Fruit fly (Drosophila melanogaster): Measurements from ENCODE around the gene CG17380.
A peak's percentile ranks its signal among the peaks of the same experiment; 100 is the strongest.

Gene CG17380

dm6 chr3R:23398979-23399378 is 4.5 kb downstream of the CG17380 start (continued):
- TF ChIP-seq topi (GFP tag; optimal IDR thresholded peaks at IDR 0.05) (no peak), svp (GFP tag) (no peak), Lpt (GFP tag; optimal IDR thresholded peaks at IDR 0.05) (peak; percentile 6), CG6808 (GFP tag; optimal IDR thresholded peaks at IDR 0.05) (no peak), CG10669 (GFP tag; optimal IDR thresholded peaks at IDR 0.05) (no peak), CG15336 (GFP tag; IDR thresholded peaks at IDR 0.05) (peak; percentile 68), net (GFP tag; optimal IDR thresholded peaks at IDR 0.05) (peak; percentile 3)

DNA sequence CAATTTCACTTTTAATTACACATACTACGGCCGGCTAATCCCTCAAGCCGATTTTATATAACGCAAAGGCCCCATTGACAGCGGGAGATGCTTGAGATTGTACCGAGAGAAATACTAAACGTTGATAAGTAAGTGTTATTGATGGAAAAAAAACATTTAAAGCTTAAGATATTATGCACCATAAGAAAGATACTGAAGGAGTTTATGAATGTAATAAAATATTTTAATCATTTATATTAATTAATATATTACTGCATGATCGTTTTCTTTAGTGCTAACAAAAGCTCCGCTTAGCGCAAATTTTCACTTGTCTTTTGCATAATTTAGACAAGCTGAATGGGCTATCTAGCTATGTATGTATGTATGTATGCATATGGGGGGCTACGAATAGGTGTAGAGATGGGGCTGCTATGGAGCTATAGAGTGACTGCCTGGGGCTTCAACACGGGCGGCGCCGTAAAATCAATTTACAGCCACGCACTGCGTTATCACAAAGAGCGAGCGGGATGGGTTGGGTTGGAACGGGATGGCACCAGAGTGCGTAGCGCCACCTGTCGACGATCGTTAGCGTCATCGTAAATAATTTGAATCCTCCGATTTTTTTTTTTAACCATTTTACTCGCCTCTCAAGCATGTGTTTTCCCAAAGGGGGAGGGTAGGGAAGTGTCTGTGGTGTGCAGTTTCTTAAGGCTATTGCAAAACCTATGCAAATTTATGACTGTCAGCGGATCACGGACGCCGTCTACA is 6.8 kb downstream of the CG17380 start:
- TF ChIP-seq esn (GFP tag; optimal IDR thresholded peaks at IDR 0.05) (no peak), CG34406 (GFP tag; optimal IDR thresholded peaks at IDR 0.05) (no peak), CG31627 (GFP tag; optimal IDR thresholded peaks at IDR 0.05) (no peak), CG1621 (tag; optimal IDR thresholded peaks at IDR 0.05) (no peak), lz (GFP tag; optimal IDR thresholded peaks at IDR 0.05) (no peak), svp (GFP tag) (no peak), fkh (GFP tag; optimal IDR thresholded peaks at IDR 0.05) (no peak), Sox102F (GFP tag; optimal IDR thresholded peaks at IDR 0.05) (no peak), CG8319 (GFP tag; optimal IDR thresholded peaks at IDR 0.05) (no peak), ss (GFP tag; optimal IDR thresholded peaks at IDR 0.05) (no peak), CG6808 (GFP tag; optimal IDR thresholded peaks at IDR 0.05) (no peak), net (GFP tag; optimal IDR thresholded peaks at IDR 0.05) (no peak), Hr38 (GFP tag; optimal IDR thresholded peaks at IDR 0.05) (no peak), Met (GFP tag; optimal IDR thresholded peaks at IDR 0.05) (no peak), Sox14 (GFP tag; optimal IDR thresholded peaks at IDR 0.05) (no peak), spab (GFP tag; optimal IDR thresholded peaks at IDR 0.05) (no peak), CG10631 (GFP tag; optimal IDR thresholded peaks at IDR 0.05) (peak; percentile 18), CG16779 (tag; optimal IDR thresholded peaks at IDR 0.05) (no peak), Blimp-1 (GFP tag; optimal IDR thresholded peaks at IDR 0.05) (no peak), Eip93F (GFP tag; optimal IDR thresholded peaks at IDR 0.05) (no peak), OdsH (GFP tag; optimal IDR thresholded peaks at IDR 0.05) (peak; percentile 4), Hr39 (GFP tag; optimal IDR thresholded peaks at IDR 0.05) (no peak), Eip78C (GFP tag) (peak; percentile 63), topi (GFP tag; optimal IDR thresholded peaks at IDR 0.05) (no peak), Hr4 (GFP tag; optimal IDR thresholded peaks at IDR 0.05) (peak; percentile 39), fd59A (GFP tag; optimal IDR thresholded peaks at IDR 0.05) (no peak), Smox (GFP tag; optimal IDR thresholded peaks at IDR 0.05) (no peak), Sox15 (GFP tag; optimal IDR thresholded peaks at IDR 0.05) (no peak), Gug (GFP tag; IDR thresholded peaks at IDR 0.05) (no peak), CG11902 (GFP tag; optimal IDR thresholded peaks at IDR 0.05) (no peak), vri (GFP tag; optimal IDR thresholded peaks at IDR 0.05) (no peak), dac (GFP tag; optimal IDR thresholded peaks at IDR 0.05) (no peak), CG4318 (GFP tag; optimal IDR thresholded peaks at IDR 0.05) (peak; percentile 19), CG10669 (GFP tag; optimal IDR thresholded peaks at IDR 0.05) (no peak), CG8119 (GFP tag; IDR thresholded peaks at IDR 0.05) (peak; percentile 77), CG3919 (GFP tag; optimal IDR thresholded peaks at IDR 0.05) (no peak), CG11294 (GFP tag; IDR thresholded peaks at IDR 0.05) (no peak), fd85E (GFP tag; optimal IDR thresholded peaks at IDR 0.05) (no peak), CG6854 (GFP tag; optimal IDR thresholded peaks at IDR 0.05) (no peak), achi (GFP tag; optimal IDR thresholded peaks at IDR 0.05) (peak; percentile 2), Lpt (GFP tag; optimal IDR thresholded peaks at IDR 0.05) (peak; percentile 19), CG6792 (GFP tag; optimal IDR thresholded peaks at IDR 0.05) (no peak), CG32006 (GFP tag; optimal IDR thresholded peaks at IDR 0.05) (peak; percentile 63), Ets21C (GFP tag; optimal IDR thresholded peaks at IDR 0.05) (no peak), pdm3 (GFP tag; optimal IDR thresholded peaks at IDR 0.05) (no peak), acj6 (GFP tag; optimal IDR thresholded peaks at IDR 0.05) (no peak), eg (GFP tag; IDR thresholded peaks at IDR 0.05) (peak; percentile 42; the same call in 1 of the 3 replicates), CG6163 (GFP tag; IDR thresholded peaks at IDR 0.05) (0 out of 3 replicates have a peak, but pooled peaks have one; percentile 42)
